Fruit fly (Drosophila melanogaster): ENCODE measurements around the gene Gcn5.

Gene Gcn5

DNA sequence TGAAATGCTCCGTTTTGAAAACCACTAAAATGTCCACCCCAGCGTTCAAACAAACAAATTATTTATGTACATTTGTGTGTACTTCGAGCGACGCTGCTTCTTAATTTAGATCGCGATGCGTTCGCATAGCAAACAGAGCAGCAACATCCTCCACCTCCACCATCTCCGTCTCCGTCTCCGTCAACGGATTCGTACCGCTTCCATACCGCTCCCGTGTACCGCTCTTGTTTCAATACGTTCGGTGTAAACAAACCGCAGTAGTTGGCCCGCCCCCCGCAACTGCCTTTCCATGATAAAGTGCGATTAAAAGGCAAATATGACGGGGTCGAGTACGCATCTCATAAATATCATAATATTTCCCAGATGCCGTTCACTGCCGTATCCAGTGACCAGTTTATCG is 41.6 kb downstream of the Gcn5 start, which contains the start of gene CG33725:
Gene CG33725, plus strand, starts transcription at position 364 of the 400 bp plus-strand sequence.
- TF ChIP-seq Rel (GFP tag; optimal IDR thresholded peaks at IDR 0.05) (no peak), Rel (tag; optimal IDR thresholded peaks at IDR 0.05) (no peak), Hnf4 (GFP tag; optimal IDR thresholded peaks at IDR 0.05) (no peak), HLH106 (tag; optimal IDR thresholded peaks at IDR 0.05) (no peak), Hr83 (GFP tag; optimal IDR thresholded peaks at IDR 0.05; ENCODE audit: poor library complexity, severe bottlenecking) (no peak), lola (GFP tag; optimal IDR thresholded peaks at IDR 0.05) (no peak)

dm6 chr3L:12478229-12478628 is 45.6 kb downstream of the Gcn5 start:
- TF ChIP-seq Myc (optimal IDR thresholded peaks at IDR 0.05) (no peak), dmrt93B (GFP tag; optimal IDR thresholded peaks at IDR 0.05) (no peak), jim (GFP tag; optimal IDR thresholded peaks at IDR 0.05) (no peak), CG9705 (GFP tag; optimal IDR thresholded peaks at IDR 0.05) (no peak), psq (GFP tag; optimal IDR thresholded peaks at IDR 0.05) (no peak), CG32264 (GFP tag; optimal IDR thresholded peaks at IDR 0.05) (no peak), Mio (GFP tag; optimal IDR thresholded peaks at IDR 0.05) (no peak), br (GFP tag; optimal IDR thresholded peaks at IDR 0.05) (no peak), brk (GFP tag; optimal IDR thresholded peaks at IDR 0.05) (no peak), pan (optimal IDR thresholded peaks at IDR 0.05) (no peak), Hr78 (GFP tag; optimal IDR thresholded peaks at IDR 0.05) (no peak), GATAd (GFP tag; optimal IDR thresholded peaks at IDR 0.05) (no peak)

DNA sequence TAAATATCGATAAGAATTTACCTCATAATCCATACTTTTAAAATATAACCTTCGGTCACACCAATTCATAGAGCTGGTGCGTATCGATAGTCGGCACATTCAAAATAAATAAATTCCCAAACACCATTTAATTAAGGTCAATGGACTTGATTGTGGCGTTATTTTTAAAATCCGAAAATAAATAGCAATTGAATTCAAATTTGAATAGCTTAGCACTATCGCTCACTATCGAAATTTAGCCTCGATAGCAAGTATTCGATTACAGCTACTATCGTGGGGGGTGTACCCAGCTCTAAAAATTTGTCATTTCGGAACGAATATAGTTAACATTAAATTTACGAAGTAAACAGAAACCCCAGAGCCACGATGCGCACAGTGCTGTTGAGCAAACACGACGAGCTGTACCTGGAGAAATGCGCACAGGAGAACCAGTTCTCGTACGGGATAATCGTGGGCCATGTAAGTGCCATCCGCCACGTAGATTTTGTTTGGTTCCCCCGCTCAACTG is 52.3 kb downstream of the Gcn5 start, which contains the start of gene CG10616:
Gene CG10616, plus strand, starts transcription at position 258 of the 508 bp plus-strand sequence.
- no peak for TF ChIP-seq Dif (GFP tag; optimal IDR thresholded peaks at IDR 0.05; ENCODE audit: partially characterized antibody)
- TF ChIP-seq CrebA (GFP tag; optimal IDR thresholded peaks at IDR 0.05; ENCODE audit: borderline replicate concordance), result peak; percentile 18
- no peak for TF ChIP-seq Rel (GFP tag; optimal IDR thresholded peaks at IDR 0.05)
- TF ChIP-seq Rel (tag; optimal IDR thresholded peaks at IDR 0.05), result peak; percentile 95
- no peak for TF ChIP-seq CG32264 (GFP tag; optimal IDR thresholded peaks at IDR 0.05)
- TF ChIP-seq Hnf4 (GFP tag; optimal IDR thresholded peaks at IDR 0.05), result no peak
- TF ChIP-seq Jra (GFP tag; optimal IDR thresholded peaks at IDR 0.05), result peak; percentile 43
- no peak for TF ChIP-seq dsf (GFP tag; optimal IDR thresholded peaks at IDR 0.05; ENCODE audit: borderline replicate concordance)

Data from whole organism, wandering third instar larva.